Worm (Caenorhabditis elegans): ENCODE measurements around the gene F01G4.4.

ce11 chrIV:11143228-11143444 lies at the start of gene F01G4.4:
- TF ChIP-seq lin-15B (tag; optimal IDR thresholded peaks at IDR 0.05) (no peak), unc-62 (GFP tag; optimal IDR thresholded peaks at IDR 0.05) (no peak), nhr-76 (tag; optimal IDR thresholded peaks at IDR 0.05) (no peak), R02D3.7 (tag; optimal IDR thresholded peaks at IDR 0.05) (no peak), ceh-82 (tag; optimal IDR thresholded peaks at IDR 0.05) (no peak), pqm-1 (tag; optimal IDR thresholded peaks at IDR 0.05) (no peak)
